Worm (Caenorhabditis elegans) whole organism, early embryonic: Measurements from ENCODE around the gene C12D8.20.

Experiments used
- aly-1 ChIP-seq: sonication (generic microtip); optimal IDR thresholded peaks from 2 replicates; lab custom pipeline; 2016; ENCODE audit warnings: missing genetic modification characterization, missing compliant biosample characterization
- ama-1 ChIP-seq: fragments of 150-350 bp; optimal IDR thresholded peaks from 2 replicates; lab custom pipeline; 2014
- ceh-13 ChIP-seq: fragments of 200-800 bp; sonication (Bioruptor generic); optimal IDR thresholded peaks from 2 replicates; lab custom pipeline; 2018; ENCODE audit warnings: mild to moderate bottlenecking, missing genetic modification characterization, missing compliant biosample characterization
- ets-7 ChIP-seq: sonication (generic microtip); optimal IDR thresholded peaks from 2 replicates; lab custom pipeline; 2016; ENCODE audit warnings: missing genotype, missing genetic modification characterization, missing compliant biosample characterization
- flt-1 ChIP-seq: fragments of 200-800 bp; sonication (Bioruptor generic); IDR thresholded peaks from 2 replicates; pipeline ENCODE4 v1.3.6; 2022; ENCODE audit warnings: missing genetic modification characterization, missing compliant biosample characterization
- hmbx-1 ChIP-seq: sonication (generic microtip); optimal IDR thresholded peaks from 2 replicates; lab custom pipeline; 2016; ENCODE audit warnings: mild to moderate bottlenecking, missing genetic modification characterization, missing compliant biosample characterization
- hmg-4 ChIP-seq: fragments of 200-800 bp; sonication (Bioruptor generic); optimal IDR thresholded peaks from 2 replicates; lab custom pipeline; 2018; ENCODE audit warnings: mild to moderate bottlenecking, missing genetic modification characterization, missing compliant biosample characterization
- hnd-1 ChIP-seq: sonication (generic microtip); optimal IDR thresholded peaks from 2 replicates; lab custom pipeline; 2016; ENCODE audit warnings: missing genetic modification characterization, missing compliant biosample characterization
- pes-1 ChIP-seq: fragments of 200-800 bp; sonication (Bioruptor generic); IDR thresholded peaks from 2 replicates; pipeline ENCODE4 v1.3.6; 2022; ENCODE audit warnings: missing genetic modification reagents, missing genetic modification characterization, missing compliant biosample characterization
- scrt-1 ChIP-seq: fragments of 200-800 bp; sonication (Bioruptor generic); IDR thresholded peaks from 2 replicates; pipeline ENCODE4 v1.3.6; 2022; ENCODE audit warnings: missing genetic modification characterization, missing compliant biosample characterization
- sea-1 ChIP-seq: fragments of 200-800 bp; sonication (Bioruptor generic); conservative IDR thresholded peaks from 2 replicates; pipeline ENCODE4 v1.3.6; 2022; ENCODE audit warnings: missing genetic modification characterization, missing compliant biosample characterization
- tbx-11 ChIP-seq: fragments of 200-800 bp; sonication (Bioruptor generic); IDR thresholded peaks from 2 replicates; pipeline ENCODE4 v1.3.6; 2022; ENCODE audit warnings: missing genetic modification characterization, missing compliant biosample characterization
- tra-4 ChIP-seq: sonication (generic microtip); optimal IDR thresholded peaks from 2 replicates; lab custom pipeline; 2017; ENCODE audit warnings: missing genetic modification characterization, missing compliant biosample characterization

ce11 chrV:10179235-10179634 lies 42.9 kb upstream of the C12D8.20 start, which contains the start of gene cul-5:
- no peak for TF ChIP-seq tbx-11 (GFP tag; lab: Robert Waterston, UW)
- TF ChIP-seq scrt-1 (GFP tag; lab: Robert Waterston, UW): no peak
- TF ChIP-seq ama-1 (lab: Kevin White, UChicago): no peak
- TF ChIP-seq ceh-13: no peak
- TF ChIP-seq tra-4 (tag; lab: Kevin White, UChicago): no peak
- no peak for TF ChIP-seq sea-1 (GFP tag; lab: Robert Waterston, UW)
- TF ChIP-seq hmbx-1 (tag; lab: Kevin White, UChicago): no peak
- TF ChIP-seq hnd-1 (tag; lab: Kevin White, UChicago): no peak
- TF ChIP-seq pes-1 (GFP tag; lab: Robert Waterston, UW): no peak
- TF ChIP-seq hmg-4 (GFP tag; lab: Kevin White, UChicago): no peak
- no peak for TF ChIP-seq ets-7 (tag; lab: Kevin White, UChicago)
- TF ChIP-seq aly-1: no peak
- TF ChIP-seq flt-1 (GFP tag; lab: Robert Waterston, UW): no peak
